Fruit fly (Drosophila melanogaster) Kc167 (cell line): ENCODE data around the gene CG43703.

Source experiments
- Myc ChIP-seq: fragments of >200 bp; optimal IDR thresholded peaks from 2 replicates; lab custom pipeline; 2017; ENCODE audit warnings: missing external identifiers
- Sin3A ChIP-seq: fragments of >200 bp; optimal IDR thresholded peaks from 2 replicates; lab custom pipeline; 2018; ENCODE audit warnings: missing external identifiers
- h ChIP-seq: fragments of >200 bp; optimal IDR thresholded peaks from 3 replicates; lab custom pipeline; 2018; ENCODE audit warnings: missing external identifiers
- insv ChIP-seq: fragments of >200 bp; optimal IDR thresholded peaks from 3 replicates; lab custom pipeline; 2018; ENCODE audit warnings: missing external identifiers
- psq ChIP-seq: fragments of >200 bp; optimal IDR thresholded peaks from 2 replicates; lab custom pipeline; 2017; ENCODE audit warnings: missing external identifiers
- ttk ChIP-seq: sonication (Bioruptor generic); optimal IDR thresholded peaks from 2 replicates; lab custom pipeline; 2017; ENCODE audit warnings: missing external identifiers

DNA sequence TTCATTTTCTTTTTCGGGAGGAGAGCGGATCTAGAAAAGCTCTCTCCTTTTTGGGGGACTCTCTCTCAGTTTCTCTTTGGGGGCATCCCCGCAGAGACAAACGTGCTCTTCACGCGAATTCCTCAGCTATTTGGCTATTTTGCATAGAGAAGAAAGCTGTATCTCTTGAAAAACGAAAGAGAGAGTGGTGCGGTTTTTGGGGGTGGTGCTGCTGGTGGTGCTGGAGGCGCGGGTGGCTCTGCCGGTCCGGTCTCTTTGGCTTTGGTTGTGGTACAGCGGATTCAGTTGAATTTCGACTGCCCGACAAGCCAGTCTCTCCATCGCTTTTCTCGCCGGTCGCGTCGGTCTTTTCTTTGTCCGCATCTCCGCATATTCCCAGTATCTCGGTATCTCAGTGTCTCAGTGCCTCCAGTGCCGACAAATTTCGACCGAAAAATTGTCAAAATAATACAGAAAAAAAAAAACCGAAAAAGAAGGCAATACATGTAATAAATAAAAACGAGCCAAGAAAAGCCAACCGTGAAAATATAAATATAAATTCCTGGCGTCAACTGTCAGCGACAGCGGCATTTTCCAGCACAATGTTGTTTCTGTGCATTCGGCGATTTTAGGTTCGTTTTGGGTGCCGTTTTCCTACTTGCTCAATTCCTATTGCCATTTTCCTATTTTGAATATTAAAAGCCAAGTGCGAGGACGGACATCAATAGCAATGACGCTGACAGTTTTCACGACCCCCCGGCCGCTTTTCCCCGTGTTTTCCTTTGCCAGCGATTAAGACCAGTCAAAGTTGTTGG, 34.9 kb upstream of the CG43703 start, which contains the start of gene CG10019:
- TF ChIP-seq h (lab: Kevin White, UChicago) = no peak
- TF ChIP-seq psq = no peak
- no peak for TF ChIP-seq ttk (lab: Kevin White, UChicago)
- TF ChIP-seq Myc = no peak
- TF ChIP-seq insv (lab: Kevin White, UChicago) = no peak
- TF ChIP-seq Sin3A = no peak
